Fruit fly (Drosophila melanogaster) whole organism, pupa: ENCODE data around the gene Gbeta5.

Source experiments
- CG12605 ChIP-seq: fragments of 200-800 bp; sonication (Bioruptor generic); IDR thresholded peaks from 2 replicates; pipeline ENCODE4 v1.3.6; 2022; ENCODE audit warnings: missing biosample characterization, missing genetic modification characterization
- CG32121 ChIP-seq: fragments of 200-800 bp; sonication (Bioruptor generic); IDR thresholded peaks from 2 replicates; pipeline ENCODE4 v1.3.6; 2022; ENCODE audit warnings: missing biosample characterization, missing genetic modification characterization
- CG34367 ChIP-seq: fragments of 200-800 bp; sonication (Bioruptor generic); optimal IDR thresholded peaks from 2 replicates; lab custom pipeline; 2018; ENCODE audit warnings: missing biosample characterization, mild to moderate bottlenecking, missing genetic modification characterization
- CG4496 ChIP-seq: fragments of 200-800 bp; sonication (Bioruptor generic); IDR thresholded peaks from 3 replicates; pipeline ENCODE4 v1.3.6; 2022; ENCODE audit warnings: missing biosample characterization, missing genetic modification characterization
- CG8159 ChIP-seq: fragments of 200-800 bp; sonication (Bioruptor generic); optimal IDR thresholded peaks from 3 replicates; lab custom pipeline; 2018; ENCODE audit warnings: missing biosample characterization, mild to moderate bottlenecking, missing genetic modification characterization, moderate library complexity
- CG8301 ChIP-seq: fragments of 200-800 bp; sonication (Bioruptor generic); optimal IDR thresholded peaks from 2 replicates; lab custom pipeline; 2018; ENCODE audit warnings: missing biosample characterization, mild to moderate bottlenecking, missing genetic modification characterization
- CG9948 ChIP-seq: fragments of 200-800 bp; sonication (Bioruptor generic); optimal IDR thresholded peaks from 2 replicates; lab custom pipeline; 2018; ENCODE audit warnings: missing biosample characterization, mild to moderate bottlenecking, missing genetic modification characterization, moderate library complexity
- D1 ChIP-seq: fragments of 200-800 bp; sonication (Bioruptor generic); optimal IDR thresholded peaks from 2 replicates; lab custom pipeline; 2018; ENCODE audit warnings: missing biosample characterization, mild to moderate bottlenecking, missing genetic modification characterization, moderate library complexity
- Ets98B ChIP-seq: fragments of 200-800 bp; sonication (Bioruptor generic); IDR thresholded peaks from 2 replicates; pipeline ENCODE4 v1.3.6; 2022; ENCODE audit warnings: missing biosample characterization, missing genetic modification characterization
- Pif1B ChIP-seq: fragments of 200-800 bp; sonication (Bioruptor generic); optimal IDR thresholded peaks from 3 replicates; lab custom pipeline; 2016; ENCODE audit warnings: missing biosample characterization, missing genetic modification characterization
- fd96Ca ChIP-seq: fragments of 200-800 bp; sonication (Bioruptor generic); IDR thresholded peaks from 3 replicates; pipeline ENCODE4 v1.3.6; 2022; ENCODE audit warnings: missing biosample characterization, missing genetic modification characterization
- gl ChIP-seq: fragments of 200-800 bp; sonication (Bioruptor generic); optimal IDR thresholded peaks from 2 replicates; lab custom pipeline; 2018; ENCODE audit warnings: missing biosample characterization, mild to moderate bottlenecking, missing genetic modification characterization
- rn ChIP-seq: fragments of 200-800 bp; sonication (Bioruptor generic); IDR thresholded peaks from 2 replicates; pipeline ENCODE4 v1.3.6; 2022; ENCODE audit warnings: missing biosample characterization, missing genetic modification characterization

DNA sequence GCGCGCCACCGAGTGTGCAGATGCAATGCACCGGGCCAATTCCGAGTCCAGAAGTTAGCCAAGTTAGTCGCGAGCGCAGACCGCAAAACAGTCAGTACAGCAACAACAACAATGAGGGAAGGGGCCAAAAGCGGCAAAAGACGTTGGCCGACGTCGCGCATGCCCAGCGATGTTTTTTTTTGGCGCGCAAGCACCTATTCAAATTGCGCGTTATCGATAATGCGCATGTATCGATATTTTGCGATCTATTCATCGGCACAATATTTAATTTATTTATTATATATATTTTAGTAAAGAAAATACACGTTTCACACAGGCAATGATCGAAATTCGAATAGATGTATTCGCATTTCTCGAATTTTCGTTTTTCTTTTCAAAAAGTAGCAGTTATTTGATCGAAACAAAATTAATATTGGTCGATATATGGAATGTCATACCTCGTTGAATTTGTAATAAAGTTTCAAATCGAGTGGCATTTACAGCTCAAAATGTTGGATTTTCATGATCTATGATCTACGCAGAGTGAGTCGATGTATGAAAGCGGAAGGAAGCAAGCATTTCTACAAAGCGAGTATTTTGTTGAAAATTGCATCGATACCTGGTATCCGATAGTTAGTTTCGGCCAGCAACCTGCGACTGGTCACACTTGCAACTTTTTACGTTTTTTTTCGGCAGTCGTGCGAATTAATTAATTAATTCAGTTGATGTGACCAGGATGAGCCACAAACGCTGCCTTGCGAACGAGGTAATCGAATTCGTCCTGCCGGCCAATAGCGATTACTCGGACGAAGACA is 22.7 kb downstream of the Gbeta5 start, which contains the start of gene CG2116:
- no peak for TF ChIP-seq CG32121
- TF ChIP-seq CG8159 (tag; lab: Kevin White, UChicago): no peak
- no peak for TF ChIP-seq CG9948 (tag; lab: Kevin White, UChicago)
- TF ChIP-seq gl (tag; lab: Kevin White, UChicago): no peak
- TF ChIP-seq CG12605 (GFP tag; lab: Robert Waterston, UW): no peak
- no peak for TF ChIP-seq Ets98B (GFP tag; lab: Robert Waterston, UW)
- TF ChIP-seq rn (GFP tag; lab: Robert Waterston, UW): no peak
- peak; percentile 47; the same call in 1 of the 3 replicates for TF ChIP-seq CG4496
- no peak for TF ChIP-seq Pif1B
- TF ChIP-seq CG8301 (tag; lab: Kevin White, UChicago): no peak
- TF ChIP-seq D1 (tag; lab: Kevin White, UChicago): no peak
- TF ChIP-seq CG34367 (tag; lab: Kevin White, UChicago): no peak
- no peak for TF ChIP-seq fd96Ca (GFP tag; lab: Robert Waterston, UW)
